Fruit fly (Drosophila melanogaster): ENCODE measurements around the gene kel.

The kel gene

DNA sequence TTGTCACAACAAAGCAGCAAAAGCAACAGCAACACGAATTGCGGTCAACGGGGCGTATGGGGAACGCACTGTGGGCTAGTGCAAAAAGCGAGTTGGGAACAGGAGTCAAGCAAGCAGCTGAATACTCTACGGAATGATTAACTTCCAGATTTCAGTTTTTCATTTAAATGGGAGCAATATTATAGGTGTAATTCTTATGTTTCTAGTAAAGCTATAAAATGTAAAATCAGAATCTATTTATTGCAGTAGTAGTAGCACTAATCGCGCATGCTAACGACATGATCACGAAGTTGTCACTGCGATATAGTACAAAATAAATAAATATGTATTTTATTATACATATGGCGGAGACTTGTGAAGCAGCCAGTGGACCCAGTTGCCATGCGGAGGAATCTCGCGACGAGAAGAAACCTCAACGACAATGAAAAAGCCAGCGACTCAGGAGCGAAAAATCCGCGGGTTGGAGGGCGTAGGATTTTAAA is 8.8 kb upstream of the kel start (continued):
- peak; percentile 59 for TF ChIP-seq fru (GFP tag; optimal IDR thresholded peaks at IDR 0.05)
- no peak for TF ChIP-seq Jra (GFP tag; optimal IDR thresholded peaks at IDR 0.05)

DNA sequence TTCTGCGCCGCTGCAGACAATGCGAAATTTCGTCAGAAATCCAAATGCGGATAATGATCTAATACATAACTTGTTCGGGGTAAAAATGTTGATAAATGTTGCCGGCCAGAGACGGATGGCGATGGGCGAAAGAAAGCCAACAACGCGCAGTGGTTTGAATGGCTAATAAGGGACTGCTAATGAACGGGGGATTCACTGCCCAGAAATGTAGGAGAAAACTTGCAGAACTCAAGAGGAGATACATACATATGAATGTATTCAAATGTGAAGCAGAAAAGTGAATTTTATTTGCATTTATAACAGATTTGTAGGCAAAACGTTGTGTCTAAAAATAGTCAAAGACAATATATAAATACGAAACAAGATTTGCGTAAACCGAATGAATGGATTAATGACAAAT is 7.9 kb upstream of the kel start:
- TF ChIP-seq Rel (GFP tag; optimal IDR thresholded peaks at IDR 0.05) (no peak), Rel (tag; optimal IDR thresholded peaks at IDR 0.05) (peak; percentile 52), fru (GFP tag; optimal IDR thresholded peaks at IDR 0.05) (no peak)

DNA sequence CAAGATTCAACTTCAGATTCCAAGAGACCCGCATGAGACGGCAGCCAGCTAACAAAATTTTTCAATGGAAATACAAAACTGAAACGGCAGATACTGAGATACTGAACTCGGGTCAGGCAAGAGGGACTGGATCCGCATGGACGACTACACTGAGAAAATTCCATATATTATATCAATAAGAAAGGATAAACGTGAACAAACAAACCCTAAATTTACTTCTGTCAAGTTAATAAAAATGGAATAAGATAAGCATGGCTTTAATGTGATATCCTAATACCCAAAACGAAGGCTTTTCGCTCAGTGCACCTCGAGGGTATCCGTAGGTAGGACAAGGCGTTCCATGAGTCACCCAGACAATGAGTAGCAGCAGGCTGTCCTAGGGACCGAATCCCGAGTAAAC is 7.4 kb upstream of the kel start:
- no peak for TF ChIP-seq Myc (optimal IDR thresholded peaks at IDR 0.05)
- peak; percentile 71 for TF ChIP-seq dsf (GFP tag; optimal IDR thresholded peaks at IDR 0.05; ENCODE audit: borderline replicate concordance)
- TF ChIP-seq Hnf4 (GFP tag; optimal IDR thresholded peaks at IDR 0.05) = peak; percentile 97
- peak; percentile 93 for TF ChIP-seq Sp1 (GFP tag; optimal IDR thresholded peaks at IDR 0.05)
- peak; percentile 94 for TF ChIP-seq fru (GFP tag; optimal IDR thresholded peaks at IDR 0.05)
- peak; percentile 97 for TF ChIP-seq h (GFP tag; optimal IDR thresholded peaks at IDR 0.05)
- TF ChIP-seq pan (optimal IDR thresholded peaks at IDR 0.05) = no peak
- no peak for TF ChIP-seq Abd-B (GFP tag; optimal IDR thresholded peaks at IDR 0.05)
- no peak for TF ChIP-seq jim (GFP tag; optimal IDR thresholded peaks at IDR 0.05)
- peak; percentile 30 for TF ChIP-seq Hr83 (GFP tag; optimal IDR thresholded peaks at IDR 0.05; ENCODE audit: poor library complexity, severe bottlenecking)
- TF ChIP-seq dmrt93B (GFP tag; optimal IDR thresholded peaks at IDR 0.05) = peak; percentile 87
- peak; percentile 96 for TF ChIP-seq rgr (GFP tag; optimal IDR thresholded peaks at IDR 0.05)
- peak; percentile 93 for TF ChIP-seq HLH106 (tag; optimal IDR thresholded peaks at IDR 0.05)
- TF ChIP-seq Mio (GFP tag; optimal IDR thresholded peaks at IDR 0.05) = peak; percentile 72
- TF ChIP-seq dl (GFP tag; optimal IDR thresholded peaks at IDR 0.05; ENCODE audit: insufficient read depth in 1 of 2, partially characterized antibody in 2 of 2) = no peak
- TF ChIP-seq Hr78 (GFP tag; optimal IDR thresholded peaks at IDR 0.05) = no peak
- peak; percentile 90 for TF ChIP-seq Rel (GFP tag; optimal IDR thresholded peaks at IDR 0.05)
- TF ChIP-seq Rel (tag; optimal IDR thresholded peaks at IDR 0.05) = peak; percentile 49
- TF ChIP-seq N (GFP tag; optimal IDR thresholded peaks at IDR 0.05) = no peak
- TF ChIP-seq woc (GFP tag; optimal IDR thresholded peaks at IDR 0.05) = peak; percentile 93
- TF ChIP-seq usp (GFP tag; optimal IDR thresholded peaks at IDR 0.05) = no peak
- TF ChIP-seq sv (GFP tag; optimal IDR thresholded peaks at IDR 0.05) = peak; percentile 87
- TF ChIP-seq GATAd (GFP tag; optimal IDR thresholded peaks at IDR 0.05) = peak; percentile 37
- peak; percentile 89 for TF ChIP-seq tai (GFP tag; optimal IDR thresholded peaks at IDR 0.05)
- TF ChIP-seq CG9705 (GFP tag; optimal IDR thresholded peaks at IDR 0.05) = peak; percentile 64
- peak; percentile 95 for TF ChIP-seq OdsH (GFP tag; optimal IDR thresholded peaks at IDR 0.05)
- TF ChIP-seq psq (GFP tag; optimal IDR thresholded peaks at IDR 0.05) = peak; percentile 93
- no peak for TF ChIP-seq Vsx2 (GFP tag; optimal IDR thresholded peaks at IDR 0.05; ENCODE audit: partially characterized antibody)
- no peak for TF ChIP-seq Dif (GFP tag; optimal IDR thresholded peaks at IDR 0.05; ENCODE audit: partially characterized antibody)
- TF ChIP-seq brk (GFP tag; optimal IDR thresholded peaks at IDR 0.05) = peak; percentile 96
- peak; percentile 92 for TF ChIP-seq sage (GFP tag; optimal IDR thresholded peaks at IDR 0.05)
- TF ChIP-seq lola (GFP tag; optimal IDR thresholded peaks at IDR 0.05) = no peak
- peak; percentile 95 for TF ChIP-seq Jra (GFP tag; optimal IDR thresholded peaks at IDR 0.05)
- peak; percentile 96 for TF ChIP-seq br (GFP tag; optimal IDR thresholded peaks at IDR 0.05)
- TF ChIP-seq ey (GFP tag; optimal IDR thresholded peaks at IDR 0.05) = peak; percentile 97
- no peak for TF ChIP-seq CrebA (GFP tag; optimal IDR thresholded peaks at IDR 0.05; ENCODE audit: borderline replicate concordance)
- TF ChIP-seq foxo (GFP tag; optimal IDR thresholded peaks at IDR 0.05) = peak; percentile 85 to 95
- TF ChIP-seq CG32264 (GFP tag; optimal IDR thresholded peaks at IDR 0.05) = peak; percentile 87
